Worm (Caenorhabditis elegans) whole organism, early embryonic: ENCODE measurements around the gene Y51H7C.12.

Experiments used
- B0310.2 ChIP-seq: sonication (generic microtip); optimal IDR thresholded peaks from 2 replicates; lab custom pipeline; 2016; ENCODE audit warnings: mild to moderate bottlenecking, missing genetic modification characterization, missing compliant biosample characterization
- F13C5.2 ChIP-seq: sonication (generic microtip); optimal IDR thresholded peaks from 2 replicates; lab custom pipeline; 2017; ENCODE audit warnings: mild to moderate bottlenecking, missing genetic modification characterization, inconsistent platforms, missing compliant biosample characterization
- aly-1 ChIP-seq: sonication (generic microtip); optimal IDR thresholded peaks from 2 replicates; lab custom pipeline; 2016; ENCODE audit warnings: missing genetic modification characterization, missing compliant biosample characterization
- ama-1 ChIP-seq: fragments of 150-350 bp; optimal IDR thresholded peaks from 2 replicates; lab custom pipeline; 2014
- ceh-13 ChIP-seq: fragments of 200-800 bp; sonication (Bioruptor generic); optimal IDR thresholded peaks from 2 replicates; lab custom pipeline; 2018; ENCODE audit warnings: mild to moderate bottlenecking, missing genetic modification characterization, missing compliant biosample characterization
- ceh-36 ChIP-seq: sonication (generic microtip); optimal IDR thresholded peaks from 2 replicates; lab custom pipeline; 2016; ENCODE audit warnings: missing genetic modification characterization, inconsistent platforms, missing compliant biosample characterization
- ets-7 ChIP-seq: sonication (generic microtip); optimal IDR thresholded peaks from 2 replicates; lab custom pipeline; 2016; ENCODE audit warnings: missing genotype, missing genetic modification characterization, missing compliant biosample characterization
- flt-1 ChIP-seq: fragments of 200-800 bp; sonication (Bioruptor generic); IDR thresholded peaks from 2 replicates; pipeline ENCODE4 v1.3.6; 2022; ENCODE audit warnings: missing genetic modification characterization, missing compliant biosample characterization
- hmbx-1 ChIP-seq: sonication (generic microtip); optimal IDR thresholded peaks from 2 replicates; lab custom pipeline; 2016; ENCODE audit warnings: mild to moderate bottlenecking, missing genetic modification characterization, missing compliant biosample characterization
- hmg-4 ChIP-seq: fragments of 200-800 bp; sonication (Bioruptor generic); optimal IDR thresholded peaks from 2 replicates; lab custom pipeline; 2018; ENCODE audit warnings: mild to moderate bottlenecking, missing genetic modification characterization, missing compliant biosample characterization
- hnd-1 ChIP-seq: sonication (generic microtip); optimal IDR thresholded peaks from 2 replicates; lab custom pipeline; 2016; ENCODE audit warnings: missing genetic modification characterization, missing compliant biosample characterization
- pes-1 ChIP-seq: fragments of 200-800 bp; sonication (Bioruptor generic); IDR thresholded peaks from 2 replicates; pipeline ENCODE4 v1.3.6; 2022; ENCODE audit warnings: missing genetic modification reagents, missing genetic modification characterization, missing compliant biosample characterization
- scrt-1 ChIP-seq: fragments of 200-800 bp; sonication (Bioruptor generic); IDR thresholded peaks from 2 replicates; pipeline ENCODE4 v1.3.6; 2022; ENCODE audit warnings: missing genetic modification characterization, missing compliant biosample characterization
- sea-1 ChIP-seq: fragments of 200-800 bp; sonication (Bioruptor generic); conservative IDR thresholded peaks from 2 replicates; pipeline ENCODE4 v1.3.6; 2022; ENCODE audit warnings: missing genetic modification characterization, missing compliant biosample characterization
- tbx-11 ChIP-seq: fragments of 200-800 bp; sonication (Bioruptor generic); IDR thresholded peaks from 2 replicates; pipeline ENCODE4 v1.3.6; 2022; ENCODE audit warnings: missing genetic modification characterization, missing compliant biosample characterization
- tbx-37 ChIP-seq: fragments of 200-800 bp; sonication (Bioruptor generic); conservative IDR thresholded peaks from 2 replicates; pipeline ENCODE4 v1.3.6; 2022; ENCODE audit warnings: missing genetic modification reagents, missing genetic modification characterization, missing compliant biosample characterization
- tra-4 ChIP-seq: sonication (generic microtip); optimal IDR thresholded peaks from 2 replicates; lab custom pipeline; 2017; ENCODE audit warnings: missing genetic modification characterization, missing compliant biosample characterization

The Y51H7C.12 gene

DNA sequence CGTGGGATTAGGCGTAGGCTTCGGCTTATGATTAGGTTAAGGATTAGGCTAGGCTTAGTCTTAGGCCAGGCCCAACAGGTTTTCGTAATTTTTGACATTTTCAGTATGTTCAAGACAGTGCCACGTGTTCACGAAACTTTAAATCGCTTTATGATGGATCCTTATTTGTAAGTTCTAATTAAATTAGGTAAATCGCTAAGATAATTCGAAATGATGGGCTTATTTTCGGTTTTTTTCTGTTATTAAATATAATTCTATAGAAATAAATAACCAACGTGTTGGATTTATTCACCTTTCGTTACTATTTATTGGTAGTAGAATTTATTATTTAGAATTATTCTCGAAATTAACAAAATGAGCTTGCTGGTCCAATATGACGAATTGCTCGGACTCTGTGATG, 45.1 kb downstream of the Y51H7C.12 start, which contains the start of gene Y51H7C.8:
TSS of gene Y51H7C.8 (plus strand) at position 301 of the 400 bp plus-strand sequence.
- no peak for TF ChIP-seq ceh-36 (tag; lab: Kevin White, UChicago)
- TF ChIP-seq hmbx-1 (tag; lab: Kevin White, UChicago) = no peak
- TF ChIP-seq F13C5.2 (tag; lab: Kevin White, UChicago) = no peak
- no peak for TF ChIP-seq ama-1 (lab: Kevin White, UChicago)
- no peak for TF ChIP-seq aly-1 (tag; lab: Kevin White, UChicago)
- no peak for TF ChIP-seq hmg-4 (GFP tag; lab: Kevin White, UChicago)
- no peak for TF ChIP-seq ets-7 (tag; lab: Kevin White, UChicago)
- TF ChIP-seq pes-1 (GFP tag; lab: Robert Waterston, UW) = no peak
- no peak for TF ChIP-seq scrt-1 (GFP tag; lab: Robert Waterston, UW)
- no peak for TF ChIP-seq tbx-37 (GFP tag; lab: Robert Waterston, UW)
- TF ChIP-seq tra-4 (tag; lab: Kevin White, UChicago) = no peak
- TF ChIP-seq B0310.2 (tag; lab: Kevin White, UChicago) = no peak
- TF ChIP-seq sea-1 = no peak
- TF ChIP-seq hnd-1 = no peak
- TF ChIP-seq flt-1 = no peak

DNA sequence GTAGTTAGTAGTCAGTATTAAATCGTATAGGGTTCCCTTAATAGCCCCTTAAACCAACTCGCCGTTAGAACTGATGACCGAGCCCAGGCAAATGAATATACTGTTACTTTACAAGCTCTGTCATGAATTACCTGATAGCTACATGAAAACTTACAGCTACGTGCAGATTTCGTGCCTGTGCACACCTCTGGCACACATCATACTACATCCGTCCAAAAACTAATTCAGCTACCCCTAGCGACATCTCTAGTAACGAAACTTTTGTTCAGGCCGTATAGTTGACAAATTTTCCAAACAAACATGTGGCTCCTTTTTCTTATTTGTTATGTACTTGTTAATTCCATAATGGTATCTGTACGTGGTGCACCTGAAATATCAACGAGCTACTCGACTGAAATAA, 46.4 kb downstream of the Y51H7C.12 start, which contains the start of gene F54D12.1:
TSS of gene F54D12.1 (plus strand) at position 301 of the 400 bp plus-strand sequence.
- TF ChIP-seq tbx-11 (no peak), B0310.2 (tag; lab: Kevin White, UChicago) (no peak), sea-1 (no peak), F13C5.2 (tag; lab: Kevin White, UChicago) (no peak), ets-7 (tag; lab: Kevin White, UChicago) (no peak), hnd-1 (no peak), aly-1 (tag; lab: Kevin White, UChicago) (no peak), ama-1 (lab: Kevin White, UChicago) (no peak), scrt-1 (GFP tag; lab: Robert Waterston, UW) (no peak), pes-1 (GFP tag; lab: Robert Waterston, UW) (no peak), ceh-13 (GFP tag; lab: Kevin White, UChicago) (no peak), ceh-36 (tag; lab: Kevin White, UChicago) (no peak), hmg-4 (GFP tag; lab: Kevin White, UChicago) (no peak), tra-4 (tag; lab: Kevin White, UChicago) (no peak)

DNA sequence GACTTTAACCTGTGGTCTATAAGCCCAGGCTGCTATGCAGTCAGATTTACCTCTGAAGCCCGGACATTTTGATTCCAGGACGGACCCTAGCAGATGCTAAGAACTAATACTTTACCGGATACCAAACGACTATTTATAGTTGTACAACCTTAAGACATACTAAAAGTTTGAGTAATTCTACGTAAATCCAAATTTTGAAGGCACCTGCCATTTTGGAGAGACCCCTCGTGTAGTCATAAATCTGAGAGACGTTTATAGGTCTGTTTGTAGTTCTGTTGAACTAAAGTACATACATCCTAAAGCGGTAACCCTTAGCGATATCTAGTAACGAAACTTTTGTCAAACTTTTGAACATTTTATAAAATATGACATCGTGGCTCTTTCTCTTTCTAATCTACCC, 48.1 kb downstream of the Y51H7C.12 start, which contains the start of gene F54D12.2:
TSS of gene F54D12.2 (plus strand) at position 301 of the 400 bp plus-strand sequence.
- TF ChIP-seq ama-1 (lab: Kevin White, UChicago) (no peak), hmg-4 (GFP tag; lab: Kevin White, UChicago) (no peak), tra-4 (tag; lab: Kevin White, UChicago) (no peak), tbx-11 (no peak), ets-7 (tag; lab: Kevin White, UChicago) (no peak), ceh-36 (tag; lab: Kevin White, UChicago) (no peak), B0310.2 (tag; lab: Kevin White, UChicago) (no peak)

DNA sequence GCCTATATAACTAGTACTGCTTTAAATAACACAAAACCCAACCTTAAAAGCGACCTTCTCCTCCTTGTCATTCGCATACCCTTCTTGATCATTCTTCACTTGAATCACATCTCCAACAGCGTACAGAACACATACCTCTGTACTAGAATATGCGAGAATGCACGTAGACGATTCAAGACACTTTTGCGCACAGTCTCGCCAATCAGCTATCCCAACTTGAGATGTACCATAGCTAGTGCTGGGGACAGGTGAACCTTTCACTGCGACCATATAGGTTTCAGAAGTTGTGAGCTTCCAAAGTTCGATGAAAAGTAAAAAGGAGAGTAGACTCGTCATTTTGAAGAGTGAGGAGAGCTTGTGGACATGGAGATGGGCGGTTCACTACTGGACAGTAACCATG, 48.8 kb downstream of the Y51H7C.12 start, which contains the start of gene F54D12.8:
TSS of gene F54D12.8 (minus strand) at position 336 of the 400 bp plus-strand sequence.
- no peak for TF ChIP-seq scrt-1 (GFP tag; lab: Robert Waterston, UW)
- no peak for TF ChIP-seq ceh-13 (GFP tag; lab: Kevin White, UChicago)
- no peak for TF ChIP-seq flt-1
- no peak for TF ChIP-seq ceh-36 (tag; lab: Kevin White, UChicago)
- TF ChIP-seq tbx-11 = no peak
- TF ChIP-seq F13C5.2 (tag; lab: Kevin White, UChicago) = no peak
